Worm (Caenorhabditis elegans): Measurements from ENCODE around the gene F48G7.4.

DNA sequence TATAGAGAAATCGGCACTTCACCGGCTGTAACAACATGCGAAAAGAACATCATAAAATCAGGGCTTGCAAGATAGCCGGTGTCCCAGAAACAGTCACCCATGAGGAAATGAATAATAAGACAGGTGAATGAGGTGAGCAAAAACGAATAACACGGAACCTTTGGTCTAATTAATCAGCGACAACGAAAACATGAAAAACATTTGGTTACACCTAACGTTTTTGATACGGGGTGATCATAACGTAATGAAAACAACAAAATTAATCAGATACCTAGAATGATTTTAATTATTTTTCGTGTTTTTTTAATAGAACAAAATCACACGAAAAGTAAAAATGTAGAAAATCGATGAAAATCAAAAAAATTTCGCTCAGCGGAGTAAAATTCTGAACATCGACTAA is 36.6 kb downstream of the F48G7.4 start, which contains the start of gene srh-245:
- no peak for TF ChIP-seq nhr-237 (tag; optimal IDR thresholded peaks at IDR 0.05)
- TF ChIP-seq mep-1 (tag; optimal IDR thresholded peaks at IDR 0.05), result no peak
- TF ChIP-seq swsn-7 (tag; optimal IDR thresholded peaks at IDR 0.05), result no peak
- TF ChIP-seq nhr-85 (tag), result no peak
- TF ChIP-seq snpc-4 (tag; optimal IDR thresholded peaks at IDR 0.05), result no peak
- TF ChIP-seq lsy-2 (tag; optimal IDR thresholded peaks at IDR 0.05), result no peak
- no peak for TF ChIP-seq ces-1 (GFP tag; optimal IDR thresholded peaks at IDR 0.05)
- TF ChIP-seq nhr-90 (tag; optimal IDR thresholded peaks at IDR 0.05; ENCODE audit: poor library complexity), result no peak
- TF ChIP-seq nhr-20 (tag; optimal IDR thresholded peaks at IDR 0.05), result no peak
- no peak for TF ChIP-seq aha-1 (tag; optimal IDR thresholded peaks at IDR 0.05)
- TF ChIP-seq egl-27 (tag; optimal IDR thresholded peaks at IDR 0.05), result no peak
- TF ChIP-seq unc-86 (tag; optimal IDR thresholded peaks at IDR 0.05), result no peak
- no peak for TF ChIP-seq fos-1 (tag; optimal IDR thresholded peaks at IDR 0.05)
- no peak for TF ChIP-seq tbx-2 (tag; optimal IDR thresholded peaks at IDR 0.05)

All from whole organism, L1 larva.